Fruit fly (Drosophila melanogaster): ENCODE results near the gene CG46412.

Gene CG46412

DNA sequence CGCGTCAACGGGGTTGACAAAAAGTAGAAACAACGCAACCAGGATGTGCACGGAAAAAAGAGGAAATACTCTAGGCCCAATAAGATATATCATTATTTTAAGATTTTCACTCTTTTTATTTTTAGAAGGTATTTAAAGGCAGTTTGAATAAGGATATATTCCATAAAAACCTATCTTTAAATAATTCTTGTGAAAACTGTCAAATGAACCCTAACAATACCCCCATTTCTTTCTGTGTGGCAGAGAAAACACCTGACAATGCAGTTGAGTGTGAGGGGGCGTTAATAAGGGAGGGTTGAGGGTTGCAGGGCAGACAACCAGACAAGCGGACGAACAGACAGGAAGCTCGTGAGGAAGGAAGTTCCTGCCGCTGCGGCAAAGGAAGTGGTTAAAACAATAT, 11.9 kb downstream of the CG46412 start (continued):
- TF ChIP-seq Eip78C (GFP tag): peak; percentile 87
- TF ChIP-seq Eip75B (GFP tag; optimal IDR thresholded peaks at IDR 0.05): peak; percentile 62
- no peak for TF ChIP-seq Blimp-1 (GFP tag; optimal IDR thresholded peaks at IDR 0.05)
- TF ChIP-seq Hr39 (GFP tag; optimal IDR thresholded peaks at IDR 0.05): peak; percentile 36
- peak; percentile 43 for TF ChIP-seq Sox102F (GFP tag; optimal IDR thresholded peaks at IDR 0.05)
- TF ChIP-seq Ets21C (GFP tag; optimal IDR thresholded peaks at IDR 0.05): no peak
- peak; percentile 72 for TF ChIP-seq Hr4 (GFP tag; optimal IDR thresholded peaks at IDR 0.05)
- no peak for TF ChIP-seq CG11294 (GFP tag; IDR thresholded peaks at IDR 0.05)
- peak; percentile 53 for TF ChIP-seq Sox14 (GFP tag; optimal IDR thresholded peaks at IDR 0.05)
- peak; percentile 81 for TF ChIP-seq eg (GFP tag; IDR thresholded peaks at IDR 0.05)
- TF ChIP-seq CG7368 (GFP tag; optimal IDR thresholded peaks at IDR 0.05): peak; percentile 12
- peak; percentile 63 for TF ChIP-seq net (GFP tag; optimal IDR thresholded peaks at IDR 0.05)
- TF ChIP-seq cyc (GFP tag; optimal IDR thresholded peaks at IDR 0.05): peak; percentile 52
- TF ChIP-seq fd59A (GFP tag; optimal IDR thresholded peaks at IDR 0.05): peak; percentile 36
- TF ChIP-seq CG16779 (tag; optimal IDR thresholded peaks at IDR 0.05): no peak

DNA sequence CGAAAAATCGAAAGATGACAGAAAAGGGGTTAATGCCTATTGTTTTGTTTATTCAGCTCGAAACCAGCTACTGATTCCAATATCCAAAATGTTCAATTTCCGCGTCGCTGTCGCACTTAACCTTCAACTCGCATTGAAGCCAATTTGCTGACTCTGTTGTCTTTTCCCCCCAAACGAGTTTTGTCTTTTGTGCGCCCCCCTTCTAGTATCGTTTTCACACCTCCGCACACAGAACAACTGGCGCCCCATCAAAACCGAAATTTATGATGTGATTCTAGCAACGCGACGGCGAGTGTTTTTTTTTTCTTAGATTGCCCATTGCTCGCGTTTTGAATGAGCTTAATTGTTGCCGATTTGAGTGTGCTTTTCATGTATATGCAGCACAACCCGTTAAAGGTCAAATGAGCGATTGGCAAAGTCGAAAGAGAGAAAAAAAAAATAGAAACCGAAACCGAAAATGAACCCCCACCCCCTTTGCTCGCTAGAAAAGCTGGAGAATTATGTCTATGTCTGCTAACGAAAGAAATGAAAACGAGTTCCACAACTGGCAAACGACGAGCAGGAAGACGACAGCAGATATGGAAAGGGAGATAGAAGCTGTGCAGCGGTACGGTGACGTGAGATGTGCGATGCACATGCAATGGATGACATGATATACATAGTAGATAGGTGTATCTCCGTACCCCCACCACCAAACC, 13.4 kb downstream of the CG46412 start:
- TF ChIP-seq CG6163 (GFP tag; IDR thresholded peaks at IDR 0.05) (0 out of 3 replicates have a peak, but pooled peaks have one; percentile 24), cyc (GFP tag; optimal IDR thresholded peaks at IDR 0.05) (no peak), fkh (GFP tag; optimal IDR thresholded peaks at IDR 0.05) (peak; percentile 66), pdm3 (GFP tag; optimal IDR thresholded peaks at IDR 0.05) (no peak), dac (GFP tag; optimal IDR thresholded peaks at IDR 0.05) (no peak)

DNA sequence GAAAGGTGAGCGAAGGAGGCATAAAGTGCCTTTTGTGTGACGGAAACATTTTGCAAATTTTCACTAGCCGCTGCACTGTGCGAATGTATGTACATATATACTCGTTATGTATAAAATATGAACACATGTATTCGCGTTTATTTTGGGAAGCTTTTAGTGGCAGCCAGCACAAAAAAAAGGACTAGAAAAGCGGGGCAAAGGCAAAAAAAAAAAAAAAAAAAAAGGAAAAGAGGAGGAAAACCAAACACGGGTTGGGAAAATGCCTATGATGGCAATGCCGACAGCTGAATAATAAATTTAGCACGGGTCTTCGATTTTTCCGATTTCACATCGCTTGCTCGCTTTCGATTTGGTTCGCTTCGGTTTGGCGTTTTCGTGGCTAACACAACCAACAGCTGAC, 14.4 kb downstream of the CG46412 start:
- TF ChIP-seq net (GFP tag; optimal IDR thresholded peaks at IDR 0.05): no peak
- no peak for TF ChIP-seq CG6854 (GFP tag; optimal IDR thresholded peaks at IDR 0.05)
- no peak for TF ChIP-seq CG10631 (GFP tag; optimal IDR thresholded peaks at IDR 0.05)
- peak; percentile 22 for TF ChIP-seq CG6276 (GFP tag; optimal IDR thresholded peaks at IDR 0.05)
- no peak for TF ChIP-seq fd59A (GFP tag; optimal IDR thresholded peaks at IDR 0.05)
- no peak for TF ChIP-seq lz (GFP tag; optimal IDR thresholded peaks at IDR 0.05)
- no peak for TF ChIP-seq Eip93F (GFP tag; optimal IDR thresholded peaks at IDR 0.05)
- no peak for TF ChIP-seq Smox (GFP tag; optimal IDR thresholded peaks at IDR 0.05)
- TF ChIP-seq esn (GFP tag; optimal IDR thresholded peaks at IDR 0.05): no peak
- peak; percentile 61; the same call in 2 of the 3 replicates for TF ChIP-seq eg (GFP tag; IDR thresholded peaks at IDR 0.05)
- no peak for TF ChIP-seq Ets96B (tag; optimal IDR thresholded peaks at IDR 0.05)
- no peak for TF ChIP-seq Met (GFP tag; optimal IDR thresholded peaks at IDR 0.05)
- TF ChIP-seq CG11902 (GFP tag; optimal IDR thresholded peaks at IDR 0.05): no peak
- TF ChIP-seq Sox15 (GFP tag; optimal IDR thresholded peaks at IDR 0.05): no peak
- TF ChIP-seq OdsH (GFP tag; optimal IDR thresholded peaks at IDR 0.05): no peak
- TF ChIP-seq acj6 (GFP tag; optimal IDR thresholded peaks at IDR 0.05): no peak
- no peak for TF ChIP-seq CG11294 (GFP tag; IDR thresholded peaks at IDR 0.05)
- TF ChIP-seq Gug (GFP tag; IDR thresholded peaks at IDR 0.05): peak; percentile 13; the same call in 1 of the 2 replicates
- no peak for TF ChIP-seq vri (GFP tag; optimal IDR thresholded peaks at IDR 0.05)
- TF ChIP-seq Blimp-1 (GFP tag; optimal IDR thresholded peaks at IDR 0.05): no peak
- peak; percentile 55; the same call in 2 of the 3 replicates for TF ChIP-seq CG8119 (GFP tag; IDR thresholded peaks at IDR 0.05)
- no peak for TF ChIP-seq CG1621 (tag; optimal IDR thresholded peaks at IDR 0.05)
- no peak for TF ChIP-seq CG16779 (tag; optimal IDR thresholded peaks at IDR 0.05)
- no peak for TF ChIP-seq CG10669 (GFP tag; optimal IDR thresholded peaks at IDR 0.05)
- TF ChIP-seq CG8632 (GFP tag; optimal IDR thresholded peaks at IDR 0.05): no peak
- TF ChIP-seq pdm3 (GFP tag; optimal IDR thresholded peaks at IDR 0.05): no peak
- TF ChIP-seq CG15336 (GFP tag; IDR thresholded peaks at IDR 0.05): 0 out of 2 replicates have a peak, but pooled peaks have one; percentile 27
- TF ChIP-seq CG4318 (GFP tag; optimal IDR thresholded peaks at IDR 0.05): no peak
- TF ChIP-seq Sox14 (GFP tag; optimal IDR thresholded peaks at IDR 0.05): no peak
- TF ChIP-seq fkh (GFP tag; optimal IDR thresholded peaks at IDR 0.05): no peak
- TF ChIP-seq Eip78C (GFP tag): peak; percentile 11
- TF ChIP-seq Hr39 (GFP tag; optimal IDR thresholded peaks at IDR 0.05): no peak
- no peak for TF ChIP-seq Ets21C (GFP tag; optimal IDR thresholded peaks at IDR 0.05)
- no peak for TF ChIP-seq dac (GFP tag; optimal IDR thresholded peaks at IDR 0.05)
- no peak for TF ChIP-seq spab (GFP tag; optimal IDR thresholded peaks at IDR 0.05)
